Worm (Caenorhabditis elegans): Measurements from ENCODE around the gene famk-1.
A peak's percentile ranks its signal among the peaks of the same experiment; 100 is the strongest.

famk-1 gene

ce11 chrX:15221865-15222551 lies 8.9 kb upstream of the famk-1 start (continued):
- TF ChIP-seq jun-1 (tag; optimal IDR thresholded peaks at IDR 0.05), result no peak
- TF ChIP-seq ceh-32 (tag; optimal IDR thresholded peaks at IDR 0.05; ENCODE audit: poor library complexity), result no peak
- TF ChIP-seq madf-9 (GFP tag; conservative IDR thresholded peaks at IDR 0.05), result no peak
- TF ChIP-seq nhr-237 (tag; optimal IDR thresholded peaks at IDR 0.05), result no peak
- TF ChIP-seq ceh-62 (tag; optimal IDR thresholded peaks at IDR 0.05), result no peak
- no peak for TF ChIP-seq nhr-10 (tag; optimal IDR thresholded peaks at IDR 0.05)
- peak; percentile 22 for TF ChIP-seq mep-1 (tag; optimal IDR thresholded peaks at IDR 0.05)
- no peak for TF ChIP-seq ceh-28 (tag; optimal IDR thresholded peaks at IDR 0.05)
- no peak for TF ChIP-seq ceh-20 (GFP tag; IDR thresholded peaks at IDR 0.05)
- TF ChIP-seq zip-2 (tag; optimal IDR thresholded peaks at IDR 0.05), result no peak
- TF ChIP-seq ceh-82 (tag; optimal IDR thresholded peaks at IDR 0.05), result no peak
- TF ChIP-seq lsy-2 (tag; optimal IDR thresholded peaks at IDR 0.05), result peak in 1 of 2 experiments; percentile 40
- TF ChIP-seq hlh-30 (tag; optimal IDR thresholded peaks at IDR 0.05; ENCODE audit: insufficient read depth), result peak; percentile 70
- no peak for TF ChIP-seq F10B5.3 (tag; optimal IDR thresholded peaks at IDR 0.05)
- no peak for TF ChIP-seq unc-62 (GFP tag; optimal IDR thresholded peaks at IDR 0.05 in 1 of 2)
- no peak for TF ChIP-seq unc-62 (tag; optimal IDR thresholded peaks at IDR 0.05)
- no peak for TF ChIP-seq snpc-4 (tag; optimal IDR thresholded peaks at IDR 0.05)
- TF ChIP-seq mes-2 (tag; optimal IDR thresholded peaks at IDR 0.05; ENCODE audit: poor library complexity, severe bottlenecking), result peak; percentile 26
- no peak for TF ChIP-seq lin-39 (tag; optimal IDR thresholded peaks at IDR 0.05)
- peak; percentile 79 for TF ChIP-seq mxl-3 (GFP tag; optimal IDR thresholded peaks at IDR 0.05)
- TF ChIP-seq daf-8 (GFP tag; IDR thresholded peaks at IDR 0.05), result no peak
- peak; percentile 68 for TF ChIP-seq nhr-28 (tag; optimal IDR thresholded peaks at IDR 0.05)
- no peak for TF ChIP-seq F26F4.8 (GFP tag; conservative IDR thresholded peaks at IDR 0.05)
- no peak for TF ChIP-seq Y48G9A.11 (GFP tag; IDR thresholded peaks at IDR 0.05)
- peak in 1 of 2 experiments; percentile 39 for TF ChIP-seq mdl-1 (tag; optimal IDR thresholded peaks at IDR 0.05)
- no peak for TF ChIP-seq attf-4 (tag; optimal IDR thresholded peaks at IDR 0.05)
- TF ChIP-seq dve-1 (tag; optimal IDR thresholded peaks at IDR 0.05; ENCODE audit: insufficient read depth), result peak; percentile 71
- no peak for TF ChIP-seq ZK546.5 (tag; optimal IDR thresholded peaks at IDR 0.05)
- TF ChIP-seq duxl-1 (tag; optimal IDR thresholded peaks at IDR 0.05; ENCODE audit: poor library complexity), result no peak
- TF ChIP-seq tra-1 (GFP tag; IDR thresholded peaks at IDR 0.05), result 0 out of 2 replicates have a peak, but pooled peaks have one; percentile 15
- TF ChIP-seq rbr-2 (tag; optimal IDR thresholded peaks at IDR 0.05), result no peak
- no peak for TF ChIP-seq set-16 (GFP tag; IDR thresholded peaks at IDR 0.05)
- no peak for TF ChIP-seq daf-19 (GFP tag; conservative IDR thresholded peaks at IDR 0.05)
- TF ChIP-seq Y75B8A.6 (GFP tag; IDR thresholded peaks at IDR 0.05), result no peak
- TF ChIP-seq T26A8.4 (GFP tag; IDR thresholded peaks at IDR 0.05), result no peak
- TF ChIP-seq nhr-25 (tag; optimal IDR thresholded peaks at IDR 0.05; ENCODE audit: borderline replicate concordance, insufficient read depth), result no peak
- TF ChIP-seq Y105C5A.15 (GFP tag; IDR thresholded peaks at IDR 0.05), result no peak
- TF ChIP-seq vab-7 (GFP tag; IDR thresholded peaks at IDR 0.05), result no peak
- TF ChIP-seq ztf-11 (tag; optimal IDR thresholded peaks at IDR 0.05), result no peak
- no peak for TF ChIP-seq aly-2 (tag; optimal IDR thresholded peaks at IDR 0.05)
- peak; percentile 10 for TF ChIP-seq nhr-48 (tag; optimal IDR thresholded peaks at IDR 0.05)
- peak; percentile 46 for TF ChIP-seq ztf-7 (tag; optimal IDR thresholded peaks at IDR 0.05)
- no peak for TF ChIP-seq R02D3.7 (tag; optimal IDR thresholded peaks at IDR 0.05)
- TF ChIP-seq F49E8.2 (tag; optimal IDR thresholded peaks at IDR 0.05; ENCODE audit: borderline replicate concordance), result no peak
- no peak for TF ChIP-seq ctbp-1 (GFP tag; IDR thresholded peaks at IDR 0.05)
- TF ChIP-seq T20F7.1 (GFP tag; optimal IDR thresholded peaks at IDR 0.05), result peak; percentile 19
- no peak for TF ChIP-seq lin-15B (tag; optimal IDR thresholded peaks at IDR 0.05)
- TF ChIP-seq zfp-3 (GFP tag; conservative IDR thresholded peaks at IDR 0.05), result no peak
- TF ChIP-seq ama-1 (optimal IDR thresholded peaks at IDR 0.05), result no peak
- no peak for TF ChIP-seq daf-16 (GFP tag; optimal IDR thresholded peaks at IDR 0.05)
- TF ChIP-seq daf-16 (tag; optimal IDR thresholded peaks at IDR 0.05), result peak; percentile 62
